Worm (Caenorhabditis elegans) whole organism, late embryonic: ENCODE measurements around the gene cgt-3.

Source experiments
- C08G9.2 ChIP-seq: sonication (generic microtip); optimal IDR thresholded peaks from 2 replicates; lab custom pipeline; 2016; ENCODE audit warnings: mild to moderate bottlenecking, missing genetic modification characterization, moderate library complexity, missing compliant biosample characterization
- C38D4.7 ChIP-seq: fragments of 200-800 bp; sonication (Bioruptor generic); optimal IDR thresholded peaks from 2 replicates; lab custom pipeline; 2018; ENCODE audit warnings: mild to moderate bottlenecking, missing genetic modification characterization, moderate library complexity, missing compliant biosample characterization
- F13H6.1 ChIP-seq: sonication (generic microtip); optimal IDR thresholded peaks from 2 replicates; lab custom pipeline; 2016; ENCODE audit warnings: missing genetic modification characterization, missing compliant biosample characterization
- K02D7.2 ChIP-seq: sonication (generic microtip); optimal IDR thresholded peaks from 2 replicates; lab custom pipeline; 2017; ENCODE audit warnings: mild to moderate bottlenecking, missing genetic modification characterization, missing compliant biosample characterization
- T23F11.4 ChIP-seq: fragments of 200-800 bp; sonication (Bioruptor generic); optimal IDR thresholded peaks from 2 replicates; lab custom pipeline; 2018; ENCODE audit warnings: mild to moderate bottlenecking, missing genetic modification characterization, missing compliant biosample characterization
- ahr-1 ChIP-seq: sonication (generic microtip); optimal IDR thresholded peaks from 2 replicates; lab custom pipeline; 2016; ENCODE audit warnings: missing genetic modification characterization, missing compliant biosample characterization
- ceh-14 ChIP-seq: sonication (generic microtip); optimal IDR thresholded peaks from 2 replicates; lab custom pipeline; 2016; ENCODE audit warnings: missing genotype, missing genetic modification characterization, missing compliant biosample characterization
- ceh-19 ChIP-seq: fragments of 200-800 bp; sonication (Bioruptor generic); optimal IDR thresholded peaks from 2 replicates; lab custom pipeline; 2018; ENCODE audit warnings: mild to moderate bottlenecking, missing genetic modification characterization, missing compliant biosample characterization
- ceh-2 ChIP-seq: sonication (generic microtip); optimal IDR thresholded peaks from 2 replicates; lab custom pipeline; 2016; ENCODE audit warnings: missing genotype, missing genetic modification characterization, missing compliant biosample characterization
- ceh-31 ChIP-seq: sonication (generic microtip); optimal IDR thresholded peaks from 2 replicates; lab custom pipeline; 2016; ENCODE audit warnings: missing genetic modification characterization, missing compliant biosample characterization
- ceh-45 ChIP-seq: fragments of 200-800 bp; sonication (Bioruptor generic); IDR thresholded peaks from 2 replicates; pipeline ENCODE4 v1.3.6; 2022; ENCODE audit warnings: missing genetic modification reagents, missing genetic modification characterization, missing compliant biosample characterization
- ceh-48 ChIP-seq: sonication (generic microtip); optimal IDR thresholded peaks from 2 replicates; lab custom pipeline; 2016; ENCODE audit warnings: missing genetic modification characterization, inconsistent platforms, missing compliant biosample characterization
- ceh-6 ChIP-seq: fragments of 200-800 bp; sonication (Bioruptor generic); optimal IDR thresholded peaks from 2 replicates; lab custom pipeline; 2018; ENCODE audit warnings: mild to moderate bottlenecking, missing genetic modification characterization, missing compliant biosample characterization
- ceh-9 ChIP-seq: sonication (generic microtip); optimal IDR thresholded peaks from 2 replicates; lab custom pipeline; 2016; ENCODE audit warnings: mild to moderate bottlenecking, missing genetic modification characterization, inconsistent platforms, missing compliant biosample characterization
- dmd-4 ChIP-seq: sonication (generic microtip); optimal IDR thresholded peaks from 2 replicates; lab custom pipeline; 2016; ENCODE audit warnings: borderline replicate concordance, missing genetic modification characterization, missing compliant biosample characterization
- eyg-1 ChIP-seq: sonication (generic microtip); optimal IDR thresholded peaks from 2 replicates; lab custom pipeline; 2016; ENCODE audit warnings: missing genotype, missing genetic modification characterization, missing compliant biosample characterization
- fkh-10 ChIP-seq: fragments of 150-350 bp; optimal IDR thresholded peaks from 2 replicates; lab custom pipeline; 2014; ENCODE audit warnings: missing biosample characterization, missing genetic modification reagents, missing genetic modification characterization
- hlh-15 ChIP-seq: sonication (generic microtip); optimal IDR thresholded peaks from 2 replicates; lab custom pipeline; 2016; ENCODE audit warnings: missing genetic modification characterization, missing compliant biosample characterization
- hlh-30 ChIP-seq: sonication (generic microtip); optimal IDR thresholded peaks from 2 replicates; lab custom pipeline; 2017; ENCODE audit warnings: antibody characterized with exemption, missing genetic modification characterization, missing compliant biosample characterization; ENCODE audit not compliant: insufficient read depth
- hlh-6 ChIP-seq: sonication (generic microtip); optimal IDR thresholded peaks from 2 replicates; lab custom pipeline; 2016; ENCODE audit warnings: missing genotype, missing genetic modification characterization, missing compliant biosample characterization
- hlh-8 ChIP-seq: sonication (generic microtip); optimal IDR thresholded peaks from 2 replicates; lab custom pipeline; 2016; ENCODE audit warnings: missing genotype, missing genetic modification characterization, missing compliant biosample characterization
- lim-6 ChIP-seq: sonication (generic microtip); optimal IDR thresholded peaks from 2 replicates; lab custom pipeline; 2016; ENCODE audit warnings: missing genetic modification characterization, missing compliant biosample characterization
- madf-2 ChIP-seq: sonication (generic microtip); optimal IDR thresholded peaks from 2 replicates; lab custom pipeline; 2017; ENCODE audit warnings: missing genetic modification characterization, missing compliant biosample characterization
- mec-3 ChIP-seq: sonication (generic microtip); optimal IDR thresholded peaks from 2 replicates; lab custom pipeline; 2016; ENCODE audit warnings: borderline replicate concordance, missing genetic modification characterization, missing compliant biosample characterization
- nfya-1 ChIP-seq: sonication (generic microtip); optimal IDR thresholded peaks from 2 replicates; lab custom pipeline; 2017; ENCODE audit warnings: missing genetic modification characterization, mild to moderate bottlenecking, missing compliant biosample characterization, antibody characterized with exemption, moderate library complexity
- nhr-11 ChIP-seq: fragments of 150-350 bp; optimal IDR thresholded peaks from 2 replicates; lab custom pipeline; 2014; ENCODE audit warnings: missing biosample characterization, missing genetic modification characterization
- npax-4 ChIP-seq: sonication (generic microtip); optimal IDR thresholded peaks from 2 replicates; lab custom pipeline; 2016; ENCODE audit warnings: missing genetic modification characterization, missing compliant biosample characterization
- odd-2 ChIP-seq: sonication (generic microtip); optimal IDR thresholded peaks from 2 replicates; lab custom pipeline; 2017; ENCODE audit warnings: antibody characterized with exemption, mild to moderate bottlenecking, missing genetic modification characterization, missing compliant biosample characterization
- pax-1 ChIP-seq: fragments of 150-350 bp; optimal IDR thresholded peaks from 2 replicates; lab custom pipeline; 2014; ENCODE audit warnings: missing biosample characterization, missing genetic modification characterization
- pha-4 ChIP-seq: fragments of 150-350 bp; optimal IDR thresholded peaks from 2 replicates; lab custom pipeline; 2018; ENCODE audit warnings: missing biosample characterization, missing genetic modification reagents, missing genetic modification characterization
- pros-1 ChIP-seq: fragments of 150-350 bp; optimal IDR thresholded peaks from 2 replicates; lab custom pipeline; 2014; ENCODE audit warnings: missing biosample characterization, missing genetic modification reagents, missing genetic modification characterization
- rnt-1 ChIP-seq: sonication (generic microtip); optimal IDR thresholded peaks from 2 replicates; lab custom pipeline; 2016; ENCODE audit warnings: missing genetic modification characterization, missing compliant biosample characterization
- sdc-2 ChIP-seq: sonication (generic microtip); optimal IDR thresholded peaks from 2 replicates; lab custom pipeline; 2016; ENCODE audit warnings: missing genotype, missing genetic modification characterization, missing compliant biosample characterization
- sox-2 ChIP-seq: fragments of 200-800 bp; sonication (Bioruptor generic); IDR thresholded peaks from 2 replicates; pipeline ENCODE4 v1.3.6; 2022; ENCODE audit warnings: missing genetic modification reagents, missing genetic modification characterization, missing compliant biosample characterization
- syd-9 ChIP-seq: sonication (generic microtip); optimal IDR thresholded peaks from 2 replicates; lab custom pipeline; 2016; ENCODE audit warnings: mild to moderate bottlenecking, missing genetic modification characterization, moderate library complexity, missing compliant biosample characterization
- tbx-2 ChIP-seq: sonication (generic microtip); optimal IDR thresholded peaks from 2 replicates; lab custom pipeline; 2016; ENCODE audit warnings: missing genetic modification characterization, missing compliant biosample characterization
- ttx-3 ChIP-seq: sonication (generic microtip); optimal IDR thresholded peaks from 2 replicates; lab custom pipeline; 2016; ENCODE audit warnings: missing genetic modification reagents, missing genetic modification characterization, missing compliant biosample characterization
- unc-42 ChIP-seq: sonication (generic microtip); optimal IDR thresholded peaks from 2 replicates; lab custom pipeline; 2016; ENCODE audit warnings: missing genotype, missing genetic modification characterization, missing compliant biosample characterization

cgt-3 gene

ce11 chrII:5899865-5900486 is 11.1 kb upstream of the cgt-3 start:
- TF ChIP-seq hlh-15, result no peak
- no peak for TF ChIP-seq ceh-31 (tag; lab: Kevin White, UChicago)
- no peak for TF ChIP-seq fkh-10 (GFP tag; lab: Kevin White, UChicago)
- TF ChIP-seq pha-4 (tag; lab: Kevin White, UChicago), result no peak
- no peak for TF ChIP-seq sox-2
- TF ChIP-seq tbx-2, result no peak
- TF ChIP-seq nfya-1 (tag; lab: Kevin White, UChicago), result no peak
- no peak for TF ChIP-seq hlh-8 (tag; lab: Kevin White, UChicago)
- no peak for TF ChIP-seq T23F11.4
- TF ChIP-seq ceh-19 (GFP tag; lab: Kevin White, UChicago), result no peak
- no peak for TF ChIP-seq sdc-2
- TF ChIP-seq eyg-1, result no peak
- TF ChIP-seq ceh-6 (GFP tag; lab: Kevin White, UChicago), result no peak
- no peak for TF ChIP-seq rnt-1 (tag; lab: Kevin White, UChicago)
- TF ChIP-seq, all 69 proteins: peak for 0

- no peak for TF ChIP-seq dmd-4 (tag; lab: Kevin White, UChicago)
- no peak for TF ChIP-seq C38D4.7 (GFP tag; lab: Kevin White, UChicago)
- peak; percentile 9 for TF ChIP-seq F13H6.1
- TF ChIP-seq tbx-2, result peak; percentile 12
- no peak for TF ChIP-seq ceh-48
- peak; percentile 24 for TF ChIP-seq unc-42 (tag; lab: Kevin White, UChicago)
- no peak for TF ChIP-seq ceh-2 (tag; lab: Kevin White, UChicago)
- TF ChIP-seq lim-6 (tag; lab: Kevin White, UChicago), result no peak
- peak; percentile 7 for TF ChIP-seq ceh-19 (GFP tag; lab: Kevin White, UChicago)
- TF ChIP-seq syd-9 (tag; lab: Kevin White, UChicago), result peak; percentile 64
- TF ChIP-seq C08G9.2 (tag; lab: Kevin White, UChicago), result peak; percentile 14
- no peak for TF ChIP-seq ahr-1 (tag; lab: Kevin White, UChicago)
- TF ChIP-seq mec-3 (tag; lab: Kevin White, UChicago), result peak; percentile 23
- no peak for TF ChIP-seq hlh-30
- no peak for TF ChIP-seq hlh-8 (tag; lab: Kevin White, UChicago)
- no peak for TF ChIP-seq pros-1 (tag; lab: Kevin White, UChicago)
Observed at ce11 chrII:5901407-5902026, 9.6 kb upstream of the cgt-3 start.

ce11 chrII:5902139-5902538 is 9.0 kb upstream of the cgt-3 start:
- TF ChIP-seq dmd-4 (tag; lab: Kevin White, UChicago), result no peak
- no peak for TF ChIP-seq lim-6 (tag; lab: Kevin White, UChicago)
- no peak for TF ChIP-seq hlh-6 (tag; lab: Kevin White, UChicago)
- TF ChIP-seq ceh-45 (GFP tag; lab: Robert Waterston, UW), result no peak
- no peak for TF ChIP-seq pax-1 (tag; lab: Kevin White, UChicago)
- no peak for TF ChIP-seq madf-2 (tag; lab: Kevin White, UChicago)
- TF ChIP-seq npax-4 (tag; lab: Kevin White, UChicago), result no peak
- no peak for TF ChIP-seq ceh-14 (tag; lab: Kevin White, UChicago)
- TF ChIP-seq nhr-11 (tag; lab: Kevin White, UChicago), result no peak
- TF ChIP-seq eyg-1, result no peak
- TF ChIP-seq ttx-3 (tag; lab: Kevin White, UChicago), result no peak
- TF ChIP-seq hlh-15, result no peak
- no peak for TF ChIP-seq K02D7.2 (tag; lab: Kevin White, UChicago)
- no peak for TF ChIP-seq ceh-9 (tag; lab: Kevin White, UChicago)
- TF ChIP-seq odd-2 (tag; lab: Kevin White, UChicago), result no peak
